Worm (Caenorhabditis elegans) whole organism, L4/young adult: ENCODE data around the gene C49F8.15.
A peak's percentile ranks its signal among the peaks of the same experiment; 100 is the strongest.

Experiments used
- W03F9.2 ChIP-seq: fragments of 150-350 bp; optimal IDR thresholded peaks from 2 replicates; lab custom pipeline; 2014; ENCODE audit warnings: missing biosample characterization, missing genetic modification characterization
- dao-5 ChIP-seq: sonication (generic microtip); optimal IDR thresholded peaks from 2 replicates; lab custom pipeline; 2016; ENCODE audit warnings: missing genotype, missing genetic modification characterization, moderate library complexity, missing compliant biosample characterization
- him-1 ChIP-seq: sonication (generic microtip); optimal IDR thresholded peaks from 2 replicates; lab custom pipeline; 2016; ENCODE audit warnings: missing genotype, missing genetic modification reagents, missing genetic modification characterization, missing compliant biosample characterization

Gene C49F8.15

DNA sequence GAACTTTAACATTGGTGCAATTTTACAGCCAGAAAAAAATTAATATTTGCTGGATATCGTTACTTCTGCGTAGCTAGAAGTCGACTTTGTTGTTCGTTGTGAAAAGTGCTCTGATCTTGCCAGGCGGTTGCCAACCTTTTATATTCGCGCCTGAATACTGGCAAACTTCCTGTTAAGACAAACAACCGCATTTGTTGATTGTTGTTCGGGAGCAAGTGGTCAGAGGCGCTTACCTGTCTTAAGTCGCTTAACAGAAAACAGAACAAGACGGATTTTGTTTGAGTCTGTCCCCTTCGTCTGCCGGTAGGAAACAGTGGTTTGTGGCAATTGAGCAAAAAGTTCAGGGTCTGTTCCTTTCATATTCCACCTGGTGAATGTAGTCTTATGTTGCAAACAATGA lies at the start of gene C49F8.15:
TSS of gene C49F8.15 (minus strand) at position 101 of the 400 bp plus-strand sequence.
- TF ChIP-seq dao-5 (tag; lab: Kevin White, UChicago): no peak
- no peak for TF ChIP-seq him-1 (tag; lab: Kevin White, UChicago)
- TF ChIP-seq W03F9.2 (tag; lab: Kevin White, UChicago): no peak

DNA sequence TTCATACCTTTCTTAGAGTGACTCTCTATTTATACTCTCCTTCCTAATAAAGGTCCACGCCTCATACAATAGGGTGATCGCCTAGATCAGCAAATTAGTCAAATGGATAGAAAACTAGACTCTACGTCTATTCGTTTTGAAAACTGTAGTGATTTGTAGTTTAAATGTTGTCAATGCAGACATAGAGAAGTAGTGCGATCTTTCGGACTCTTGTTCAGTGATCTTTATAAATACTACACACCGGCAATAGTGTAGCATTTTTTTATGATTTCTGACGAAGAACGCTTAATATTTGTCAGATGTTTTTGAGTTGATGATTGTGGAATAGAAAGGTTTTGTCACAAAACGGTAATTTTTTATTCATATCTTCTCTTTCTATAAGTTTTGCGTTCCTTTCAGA lies 48.9 kb upstream of the C49F8.15 start:
- no peak for TF ChIP-seq him-1 (tag; lab: Kevin White, UChicago)
- TF ChIP-seq dao-5 (tag; lab: Kevin White, UChicago): no peak
- TF ChIP-seq W03F9.2 (tag; lab: Kevin White, UChicago): no peak

ce11 chrX:13409543-13409942 lies 47.2 kb upstream of the C49F8.15 start, which contains the start of the genes cyp-13B1 and C29F7.1:
cyp-13B1 (minus strand) TSS chrX:13409643.
C29F7.1 (plus strand) TSS chrX:13409936.
- no peak for TF ChIP-seq W03F9.2 (tag; lab: Kevin White, UChicago)
- TF ChIP-seq him-1 (tag; lab: Kevin White, UChicago): no peak
- no peak for TF ChIP-seq dao-5 (tag; lab: Kevin White, UChicago)

DNA sequence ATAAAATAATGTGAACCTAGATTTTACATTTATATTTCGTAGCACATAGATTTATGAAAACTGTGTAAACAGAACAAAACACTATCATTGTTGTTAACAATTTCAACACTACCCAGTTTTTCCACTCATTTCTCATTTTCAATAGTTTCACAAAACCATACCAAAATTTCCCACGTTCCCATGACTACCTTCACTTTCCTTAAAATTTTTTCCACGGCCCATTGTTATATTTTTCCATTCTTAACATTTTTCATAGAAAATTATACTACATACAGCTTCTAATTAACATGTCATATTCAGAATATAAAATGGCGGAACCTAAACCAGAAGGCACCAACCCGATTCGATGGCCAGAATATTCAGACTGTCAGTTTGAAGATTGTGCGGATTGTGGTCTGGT lies 39.4 kb upstream of the C49F8.15 start, which contains the start of gene F02C12.1:
TSS of gene F02C12.1 (plus strand) at position 301 of the 400 bp plus-strand sequence.
- TF ChIP-seq dao-5 (tag; lab: Kevin White, UChicago): no peak
- TF ChIP-seq him-1 (tag; lab: Kevin White, UChicago): no peak
- TF ChIP-seq W03F9.2 (tag; lab: Kevin White, UChicago): no peak

- TF ChIP-seq W03F9.2 (tag; lab: Kevin White, UChicago) (peak; percentile 10), him-1 (tag; lab: Kevin White, UChicago) (no peak), dao-5 (tag; lab: Kevin White, UChicago) (no peak)
Observed at ce11 chrX:13401311-13401710, 38.9 kb upstream of the C49F8.15 start.

- TF ChIP-seq him-1 (tag; lab: Kevin White, UChicago) (no peak), W03F9.2 (tag; lab: Kevin White, UChicago) (no peak), dao-5 (tag; lab: Kevin White, UChicago) (no peak)
Observed at ce11 chrX:13399221-13399620, 36.8 kb upstream of the C49F8.15 start, which contains the start of gene F02C12.2. F02C12.2 (minus strand) TSS chrX:13399321.

- TF ChIP-seq dao-5 (tag; lab: Kevin White, UChicago) (no peak), W03F9.2 (tag; lab: Kevin White, UChicago) (peak; percentile 52)
Observed at ce11 chrX:13396550-13397023, 34.2 kb upstream of the C49F8.15 start, which contains the start of gene F02C12.3. F02C12.3 (plus strand) TSS chrX:13396973.

DNA sequence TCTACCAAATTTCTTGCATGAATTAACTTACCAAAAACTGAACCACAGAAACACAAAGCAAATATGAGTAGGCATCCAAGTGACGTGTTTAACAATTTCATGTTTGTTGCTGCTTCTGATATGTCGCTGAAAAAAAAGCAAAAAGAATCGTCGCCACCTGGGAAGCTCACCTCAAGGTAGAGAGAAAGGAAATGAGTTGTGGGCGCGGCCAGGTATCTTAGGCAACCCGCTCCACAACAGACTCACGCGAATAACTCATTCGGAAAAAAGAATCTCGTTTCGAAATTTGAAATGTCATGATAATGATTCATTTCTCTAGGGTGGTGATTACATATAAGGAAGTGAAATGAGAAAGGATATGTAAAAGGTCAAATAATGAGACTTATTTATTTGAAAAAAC lies 32.6 kb upstream of the C49F8.15 start, which contains the start of gene irld-2:
TSS of gene irld-2 (minus strand) at position 101 of the 400 bp plus-strand sequence.
- TF ChIP-seq dao-5 (tag; lab: Kevin White, UChicago): no peak
- TF ChIP-seq W03F9.2 (tag; lab: Kevin White, UChicago): no peak
- no peak for TF ChIP-seq him-1 (tag; lab: Kevin White, UChicago)

- TF ChIP-seq W03F9.2 (tag; lab: Kevin White, UChicago) (no peak), him-1 (tag; lab: Kevin White, UChicago) (no peak), dao-5 (tag; lab: Kevin White, UChicago) (no peak)
Observed at ce11 chrX:13388829-13389228, 26.4 kb upstream of the C49F8.15 start.

DNA sequence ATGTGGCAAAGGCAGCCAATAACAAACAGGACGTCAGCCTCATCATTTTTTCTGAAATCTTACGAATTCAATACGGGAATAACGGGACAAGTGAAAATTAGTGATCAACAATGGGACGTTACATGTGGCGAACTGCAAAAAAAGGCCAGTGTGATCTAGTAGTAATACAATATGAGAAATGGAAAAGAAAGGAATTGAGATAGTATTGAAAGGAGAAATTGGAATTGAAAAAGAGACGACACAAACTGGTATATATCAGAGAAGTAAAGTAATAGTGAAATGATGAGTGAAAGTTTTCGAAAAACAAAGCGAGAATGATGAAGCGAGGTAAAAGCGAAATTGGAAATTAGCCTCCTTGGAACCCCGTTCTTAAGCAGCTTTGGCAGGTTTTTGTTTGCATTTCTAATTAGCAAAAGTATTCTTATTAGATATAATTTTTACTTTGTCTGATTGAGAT lies 25.1 kb upstream of the C49F8.15 start, which contains the start of gene C49F8.3:
TSS of gene C49F8.3 (minus strand) at position 51 of the 457 bp plus-strand sequence.
- TF ChIP-seq dao-5 (tag; lab: Kevin White, UChicago) (no peak), W03F9.2 (tag; lab: Kevin White, UChicago) (no peak), him-1 (tag; lab: Kevin White, UChicago) (no peak)

ce11 chrX:13384743-13385142 lies 22.4 kb upstream of the C49F8.15 start:
- TF ChIP-seq W03F9.2 (tag; lab: Kevin White, UChicago) (no peak), dao-5 (tag; lab: Kevin White, UChicago) (no peak)

- TF ChIP-seq him-1 (tag; lab: Kevin White, UChicago): no peak
- no peak for TF ChIP-seq dao-5 (tag; lab: Kevin White, UChicago)
- TF ChIP-seq W03F9.2 (tag; lab: Kevin White, UChicago): no peak
Observed at ce11 chrX:13383273-13383672, 20.9 kb upstream of the C49F8.15 start.

DNA sequence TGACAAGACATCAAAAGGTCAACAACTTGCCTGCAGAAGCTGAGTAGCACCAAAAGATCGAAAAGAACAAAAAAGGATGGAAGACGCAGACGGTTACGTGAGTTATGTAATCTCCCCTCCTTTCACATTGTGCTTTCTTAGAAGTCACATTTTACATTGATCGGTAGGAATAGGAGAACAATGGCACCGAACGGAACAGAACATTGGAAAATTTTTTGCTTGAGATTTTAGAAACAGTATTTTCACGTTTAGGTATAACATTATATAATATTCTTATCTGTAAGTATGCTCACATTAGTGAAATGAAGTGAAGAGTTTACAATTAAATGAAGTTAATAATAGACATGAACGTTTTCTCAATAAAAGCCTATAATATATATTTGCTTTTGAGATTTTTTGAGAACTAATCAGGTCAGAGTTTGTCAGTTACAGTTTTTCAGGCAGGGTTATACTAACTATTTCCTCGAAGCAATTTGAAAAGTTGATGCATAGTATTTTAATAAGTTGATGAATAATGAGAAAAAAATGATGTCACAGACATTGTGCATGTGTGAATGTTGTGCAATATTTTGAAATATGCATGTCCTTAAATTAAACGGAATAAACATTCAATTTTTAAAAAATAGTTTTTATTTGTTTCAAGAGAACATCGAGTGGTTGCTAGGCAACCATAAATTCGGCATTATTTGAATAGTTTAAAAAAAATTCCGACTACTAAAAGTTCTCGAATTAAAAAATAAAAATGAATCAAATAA lies 18.8 kb upstream of the C49F8.15 start:
- TF ChIP-seq him-1 (tag; lab: Kevin White, UChicago) (no peak), dao-5 (tag; lab: Kevin White, UChicago) (no peak)
